Worm (Caenorhabditis elegans): ENCODE results near the gene K11D12.8.

Gene K11D12.8

ce11 chrV:5018067-5018466, 22.7 kb downstream of the K11D12.8 start:
- TF ChIP-seq nhr-76 (tag; optimal IDR thresholded peaks at IDR 0.05) (no peak), fkh-2 (tag; optimal IDR thresholded peaks at IDR 0.05) (no peak), pqm-1 (tag; optimal IDR thresholded peaks at IDR 0.05) (peak; percentile 85), lin-15B (tag; optimal IDR thresholded peaks at IDR 0.05) (no peak), elt-2 (tag; optimal IDR thresholded peaks at IDR 0.05) (peak; percentile 86), fos-1 (tag; optimal IDR thresholded peaks at IDR 0.05) (no peak), egl-27 (tag; optimal IDR thresholded peaks at IDR 0.05) (no peak), elt-3 (tag; optimal IDR thresholded peaks at IDR 0.05) (no peak), tbx-2 (tag; optimal IDR thresholded peaks at IDR 0.05) (no peak)

- TF ChIP-seq lin-39 (tag; optimal IDR thresholded peaks at IDR 0.05) (no peak), snpc-4 (tag; optimal IDR thresholded peaks at IDR 0.05) (no peak), egl-5 (tag; optimal IDR thresholded peaks at IDR 0.05) (no peak), tbx-2 (tag; optimal IDR thresholded peaks at IDR 0.05) (no peak), aly-2 (tag; optimal IDR thresholded peaks at IDR 0.05) (no peak), nfya-1 (tag; optimal IDR thresholded peaks at IDR 0.05; ENCODE audit: insufficient read depth) (no peak), elt-3 (tag; optimal IDR thresholded peaks at IDR 0.05) (no peak)
Measured at ce11 chrV:5016728-5017127, 24.1 kb downstream of the K11D12.8 start.

- no peak for TF ChIP-seq fkh-2 (tag; optimal IDR thresholded peaks at IDR 0.05)
- no peak for TF ChIP-seq lin-15B (tag; optimal IDR thresholded peaks at IDR 0.05)
- no peak for TF ChIP-seq sea-2 (GFP tag; optimal IDR thresholded peaks at IDR 0.05)
- no peak for TF ChIP-seq ceh-16 (tag; optimal IDR thresholded peaks at IDR 0.05)
- TF ChIP-seq nhr-28 (tag; optimal IDR thresholded peaks at IDR 0.05) = no peak
- TF ChIP-seq ztf-4 (tag; optimal IDR thresholded peaks at IDR 0.05) = no peak
- no peak for TF ChIP-seq eor-1 (tag; optimal IDR thresholded peaks at IDR 0.05)
- TF ChIP-seq daf-12 (tag; optimal IDR thresholded peaks at IDR 0.05) = no peak
- no peak for TF ChIP-seq ZK546.5 (tag; optimal IDR thresholded peaks at IDR 0.05)
- TF ChIP-seq egl-27 (tag; optimal IDR thresholded peaks at IDR 0.05) = peak; percentile 28
- TF ChIP-seq nhr-76 (tag; optimal IDR thresholded peaks at IDR 0.05) = no peak
- peak; percentile 80 for TF ChIP-seq elt-2 (tag; optimal IDR thresholded peaks at IDR 0.05)
- no peak for TF ChIP-seq mml-1 (tag; optimal IDR thresholded peaks at IDR 0.05)
- no peak for TF ChIP-seq ama-1 (optimal IDR thresholded peaks at IDR 0.05)
- TF ChIP-seq nhr-25 (tag; optimal IDR thresholded peaks at IDR 0.05) = no peak
- TF ChIP-seq pqm-1 (tag; optimal IDR thresholded peaks at IDR 0.05) = peak; percentile 97
- no peak for TF ChIP-seq R02D3.7 (tag; optimal IDR thresholded peaks at IDR 0.05)
- peak; percentile 66 for TF ChIP-seq jun-1 (tag; optimal IDR thresholded peaks at IDR 0.05)
- TF ChIP-seq unc-39 (tag; optimal IDR thresholded peaks at IDR 0.05) = no peak
- no peak for TF ChIP-seq nhr-12 (tag; optimal IDR thresholded peaks at IDR 0.05)
- no peak for TF ChIP-seq nhr-43 (tag; optimal IDR thresholded peaks at IDR 0.05; ENCODE audit: poor library complexity, severe bottlenecking)
- TF ChIP-seq egl-5 (tag; optimal IDR thresholded peaks at IDR 0.05) = no peak
Measured at ce11 chrV:5012193-5012853, 28.5 kb downstream of the K11D12.8 start, which contains the start of gene srr-6. Gene srr-6, plus strand, starts transcription at chrV:5012803.

- TF ChIP-seq fos-1 (tag; optimal IDR thresholded peaks at IDR 0.05) (no peak), ztf-11 (tag; optimal IDR thresholded peaks at IDR 0.05) (no peak), R02D3.7 (tag; optimal IDR thresholded peaks at IDR 0.05) (no peak), ZK546.5 (tag; optimal IDR thresholded peaks at IDR 0.05) (no peak), nfya-1 (tag; optimal IDR thresholded peaks at IDR 0.05; ENCODE audit: insufficient read depth) (no peak), mml-1 (tag; optimal IDR thresholded peaks at IDR 0.05) (no peak), sea-2 (GFP tag; optimal IDR thresholded peaks at IDR 0.05) (no peak), nhr-25 (tag; optimal IDR thresholded peaks at IDR 0.05) (no peak)
Measured at ce11 chrV:5001386-5001785, 39.4 kb downstream of the K11D12.8 start, which contains the start of gene srr-8. Gene srr-8, plus strand, starts transcription at chrV:5001686.

ce11 chrV:5000406-5000805, 40.4 kb downstream of the K11D12.8 start, which contains the start of gene ugt-7:
Gene ugt-7, minus strand, starts transcription at chrV:5000566.
- no peak for TF ChIP-seq nhr-25 (tag; optimal IDR thresholded peaks at IDR 0.05)
- no peak for TF ChIP-seq nhr-23 (tag; optimal IDR thresholded peaks at IDR 0.05)
- TF ChIP-seq mml-1 (tag; optimal IDR thresholded peaks at IDR 0.05) = no peak
- peak; percentile 27 for TF ChIP-seq pqm-1 (tag; optimal IDR thresholded peaks at IDR 0.05)
- no peak for TF ChIP-seq mdl-1 (tag; optimal IDR thresholded peaks at IDR 0.05)
- no peak for TF ChIP-seq ceh-28 (tag; optimal IDR thresholded peaks at IDR 0.05)
- peak; percentile 57 for TF ChIP-seq elt-2 (tag; optimal IDR thresholded peaks at IDR 0.05)
- no peak for TF ChIP-seq ceh-82 (tag; optimal IDR thresholded peaks at IDR 0.05)
- TF ChIP-seq unc-39 (tag; optimal IDR thresholded peaks at IDR 0.05) = no peak
